Worm (Caenorhabditis elegans): ENCODE results near the gene D1014.13.

Gene D1014.13

ce11 chrV:8163199-8163598 is 17.8 kb downstream of the D1014.13 start:
- TF ChIP-seq F55B11.4 (tag; optimal IDR thresholded peaks at IDR 0.05; ENCODE audit: borderline replicate concordance, insufficient read depth) = no peak
- no peak for TF ChIP-seq lsl-1 (GFP tag; optimal IDR thresholded peaks at IDR 0.05)
- no peak for TF ChIP-seq B0336.3 (GFP tag; IDR thresholded peaks at IDR 0.05)
- no peak for TF ChIP-seq B0019.2 (GFP tag; conservative IDR thresholded peaks at IDR 0.05)
- no peak for TF ChIP-seq K11D2.4 (GFP tag; IDR thresholded peaks at IDR 0.05)
- no peak for TF ChIP-seq madf-3 (GFP tag; IDR thresholded peaks at IDR 0.05)
- TF ChIP-seq hlh-12 (tag; optimal IDR thresholded peaks at IDR 0.05) = no peak
- TF ChIP-seq hsf-1 (GFP tag; IDR thresholded peaks at IDR 0.05) = no peak
- no peak for TF ChIP-seq ekl-4 (GFP tag; IDR thresholded peaks at IDR 0.05)
- no peak for TF ChIP-seq somi-1 (GFP tag; optimal IDR thresholded peaks at IDR 0.05)
- TF ChIP-seq lsy-27 (tag; optimal IDR thresholded peaks at IDR 0.05; ENCODE audit: borderline replicate concordance, insufficient read depth) = no peak
- TF ChIP-seq atf-7 (tag; optimal IDR thresholded peaks at IDR 0.05) = no peak
- no peak for TF ChIP-seq xnd-1 (tag; optimal IDR thresholded peaks at IDR 0.05)
- TF ChIP-seq dox-1 (GFP tag; IDR thresholded peaks at IDR 0.05) = no peak
- TF ChIP-seq hmg-20 (GFP tag; IDR thresholded peaks at IDR 0.05) = no peak
- TF ChIP-seq lag-1 (GFP tag; IDR thresholded peaks at IDR 0.05) = no peak

- no peak for TF ChIP-seq mxl-1 (tag; optimal IDR thresholded peaks at IDR 0.05)
- no peak for TF ChIP-seq ets-4 (GFP tag; optimal IDR thresholded peaks at IDR 0.05)
- no peak for TF ChIP-seq tbp1 (GFP tag; optimal IDR thresholded peaks at IDR 0.05)
- no peak for TF ChIP-seq nfya-1 (tag; optimal IDR thresholded peaks at IDR 0.05; ENCODE audit: borderline replicate concordance, insufficient read depth)
- TF ChIP-seq pbrm-1 (GFP tag; IDR thresholded peaks at IDR 0.05) = no peak
- TF ChIP-seq Y79H2A.3 (GFP tag; conservative IDR thresholded peaks at IDR 0.05) = no peak
- no peak for TF ChIP-seq F52B5.7 (tag; optimal IDR thresholded peaks at IDR 0.05)
- TF ChIP-seq somi-1 (GFP tag; optimal IDR thresholded peaks at IDR 0.05) = no peak
- TF ChIP-seq ccch-3 (GFP tag; optimal IDR thresholded peaks at IDR 0.05) = no peak
- no peak for TF ChIP-seq F55B11.4 (tag; optimal IDR thresholded peaks at IDR 0.05; ENCODE audit: borderline replicate concordance, insufficient read depth)
- TF ChIP-seq ztf-18 (tag; optimal IDR thresholded peaks at IDR 0.05) = no peak
- TF ChIP-seq F57C9.4 (tag; optimal IDR thresholded peaks at IDR 0.05) = no peak
- no peak for TF ChIP-seq zfh-2 (GFP tag; conservative IDR thresholded peaks at IDR 0.05)
- no peak for TF ChIP-seq hlh-12 (tag; optimal IDR thresholded peaks at IDR 0.05)
- no peak for TF ChIP-seq madf-10 (tag; optimal IDR thresholded peaks at IDR 0.05)
- TF ChIP-seq F57A8.1 (GFP tag; optimal IDR thresholded peaks at IDR 0.05) = no peak
- no peak for TF ChIP-seq fkh-3 (tag; optimal IDR thresholded peaks at IDR 0.05)
- TF ChIP-seq hsf-1 (GFP tag; IDR thresholded peaks at IDR 0.05) = no peak
- TF ChIP-seq ZK185.1 (tag; optimal IDR thresholded peaks at IDR 0.05; ENCODE audit: poor library complexity, severe bottlenecking) = no peak
Measured at ce11 chrV:8168219-8168962, 23.0 kb downstream of the D1014.13 start, which contains the start of gene F20D6.8. F20D6.8 (minus strand) TSS chrV:8168269.

- TF ChIP-seq ceh-58 (GFP tag; IDR thresholded peaks at IDR 0.05) (no peak), K11D2.4 (GFP tag; IDR thresholded peaks at IDR 0.05) (no peak), xnd-1 (tag; optimal IDR thresholded peaks at IDR 0.05) (no peak), madf-10 (tag; optimal IDR thresholded peaks at IDR 0.05) (no peak), ztf-18 (tag; optimal IDR thresholded peaks at IDR 0.05) (no peak), rpc-1 (optimal IDR thresholded peaks at IDR 0.05) (no peak), rpc-1 (tag; optimal IDR thresholded peaks at IDR 0.05) (no peak), mel-28 (tag; optimal IDR thresholded peaks at IDR 0.05; ENCODE audit: borderline replicate concordance) (no peak)
Measured at ce11 chrV:8169150-8169549, 23.7 kb downstream of the D1014.13 start.
